Worm (Caenorhabditis elegans) whole organism, early embryonic: Measurements from ENCODE around the gene C35C5.10.

Source experiments
- ama-1 ChIP-seq: fragments of 150-350 bp; optimal IDR thresholded peaks from 2 replicates; lab custom pipeline; 2014
- ceh-36 ChIP-seq: sonication (generic microtip); optimal IDR thresholded peaks from 2 replicates; lab custom pipeline; 2016; ENCODE audit warnings: missing genetic modification characterization, inconsistent platforms, missing compliant biosample characterization
- flt-1 ChIP-seq: fragments of 200-800 bp; sonication (Bioruptor generic); IDR thresholded peaks from 2 replicates; pipeline ENCODE4 v1.3.6; 2022; ENCODE audit warnings: missing genetic modification characterization, missing compliant biosample characterization
- hmg-4 ChIP-seq: fragments of 200-800 bp; sonication (Bioruptor generic); optimal IDR thresholded peaks from 2 replicates; lab custom pipeline; 2018; ENCODE audit warnings: mild to moderate bottlenecking, missing genetic modification characterization, missing compliant biosample characterization
- hnd-1 ChIP-seq: sonication (generic microtip); optimal IDR thresholded peaks from 2 replicates; lab custom pipeline; 2016; ENCODE audit warnings: missing genetic modification characterization, missing compliant biosample characterization
- scrt-1 ChIP-seq: fragments of 200-800 bp; sonication (Bioruptor generic); IDR thresholded peaks from 2 replicates; pipeline ENCODE4 v1.3.6; 2022; ENCODE audit warnings: missing genetic modification characterization, missing compliant biosample characterization
- tbx-37 ChIP-seq: fragments of 200-800 bp; sonication (Bioruptor generic); conservative IDR thresholded peaks from 2 replicates; pipeline ENCODE4 v1.3.6; 2022; ENCODE audit warnings: missing genetic modification reagents, missing genetic modification characterization, missing compliant biosample characterization
- tra-4 ChIP-seq: sonication (generic microtip); optimal IDR thresholded peaks from 2 replicates; lab custom pipeline; 2017; ENCODE audit warnings: missing genetic modification characterization, missing compliant biosample characterization

DNA sequence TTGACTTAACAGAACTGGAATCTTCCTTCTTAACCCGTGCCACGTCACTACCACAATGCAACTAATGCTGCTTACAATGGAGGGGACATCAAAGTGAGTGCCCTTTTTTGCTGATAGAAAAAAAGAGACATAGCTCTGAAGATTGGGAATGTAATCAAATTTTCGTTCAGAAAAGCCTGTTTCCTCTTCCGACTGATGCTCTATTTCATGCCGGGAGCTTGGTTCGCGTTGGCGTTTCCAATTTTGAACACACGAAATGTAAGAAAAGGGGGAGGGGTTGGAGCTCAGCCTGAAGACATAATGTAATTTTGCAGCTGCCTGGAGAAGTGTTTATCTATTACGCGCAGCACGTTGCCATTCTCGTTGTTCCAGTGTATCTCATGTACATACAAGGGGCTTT lies 2.1 kb downstream of the C35C5.10 start:
- TF ChIP-seq flt-1 (no peak), tra-4 (tag; lab: Kevin White, UChicago) (no peak), ceh-36 (tag; lab: Kevin White, UChicago) (no peak), hmg-4 (no peak), tbx-37 (GFP tag; lab: Robert Waterston, UW) (no peak), ama-1 (lab: Kevin White, UChicago) (no peak), scrt-1 (GFP tag; lab: Robert Waterston, UW) (no peak), hnd-1 (no peak)
